Fruit fly (Drosophila melanogaster) whole organism, embryonic: Measurements from ENCODE around the gene orb.
A peak's percentile ranks its signal among the peaks of the same experiment; 100 is the strongest.

Experiments
- ATbp ChIP-seq: fragments of 200-800 bp; sonication (Bioruptor generic); optimal IDR thresholded peaks from 2 replicates; lab custom pipeline; 2017; ENCODE audit warnings: missing biosample characterization, mild to moderate bottlenecking, missing genetic modification characterization, missing genetic modification reagents
- Atf-2 ChIP-seq: fragments of 200-800 bp; sonication (Bioruptor generic); optimal IDR thresholded peaks from 2 replicates; lab custom pipeline; 2016; ENCODE audit warnings: missing biosample characterization, missing genetic modification characterization
- CG10274 ChIP-seq: fragments of 200-800 bp; sonication (Bioruptor generic); optimal IDR thresholded peaks from 3 replicates; lab custom pipeline; 2017; ENCODE audit warnings: missing biosample characterization, mild to moderate bottlenecking, missing genetic modification characterization
- CG10654 ChIP-seq: fragments of 200-800 bp; sonication (Bioruptor generic); optimal IDR thresholded peaks from 2 replicates; lab custom pipeline; 2016; ENCODE audit warnings: missing biosample characterization, missing genetic modification characterization
- CG10979 ChIP-seq: fragments of 200-800 bp; sonication (Bioruptor generic); optimal IDR thresholded peaks from 2 replicates; lab custom pipeline; 2018; ENCODE audit warnings: missing biosample characterization, mild to moderate bottlenecking, missing genetic modification characterization, moderate library complexity
- CG13424 ChIP-seq: fragments of 200-800 bp; sonication (Bioruptor generic); optimal IDR thresholded peaks from 2 replicates; lab custom pipeline; 2019; ENCODE audit warnings: missing biosample characterization, mild to moderate bottlenecking, missing genetic modification characterization, moderate library complexity
- CG14710 ChIP-seq: fragments of 200-800 bp; sonication (Bioruptor generic); optimal IDR thresholded peaks from 3 replicates; lab custom pipeline; 2019; ENCODE audit warnings: missing biosample characterization, mild to moderate bottlenecking, missing genetic modification characterization, moderate library complexity
- CG14965 ChIP-seq: fragments of 200-800 bp; sonication (Bioruptor generic); optimal IDR thresholded peaks from 2 replicates; lab custom pipeline; 2016; ENCODE audit warnings: missing biosample characterization, missing genetic modification characterization, borderline replicate concordance
- CG15479 ChIP-seq: fragments of 200-800 bp; sonication (Bioruptor generic); optimal IDR thresholded peaks from 3 replicates; lab custom pipeline; 2019; ENCODE audit warnings: missing biosample characterization, mild to moderate bottlenecking, missing genetic modification characterization, moderate library complexity
- CG15696 ChIP-seq: fragments of 200-800 bp; sonication (Bioruptor generic); optimal IDR thresholded peaks from 2 replicates; lab custom pipeline; 2019; ENCODE audit warnings: missing biosample characterization, mild to moderate bottlenecking, missing genetic modification characterization, moderate library complexity
- CG1603 ChIP-seq: fragments of 200-800 bp; sonication (Bioruptor generic); optimal IDR thresholded peaks from 2 replicates; lab custom pipeline; 2019; ENCODE audit warnings: missing biosample characterization, mild to moderate bottlenecking, missing genetic modification characterization, moderate library complexity
- CG17361 ChIP-seq: fragments of 200-800 bp; sonication (Bioruptor generic); IDR thresholded peaks from 3 replicates; pipeline ENCODE4 v1.3.6; 2022; ENCODE audit warnings: missing biosample characterization, missing genetic modification characterization
- CG17568 ChIP-seq: fragments of 200-800 bp; sonication (Bioruptor generic); optimal IDR thresholded peaks from 2 replicates; lab custom pipeline; 2018; ENCODE audit warnings: missing biosample characterization, mild to moderate bottlenecking, missing genetic modification characterization, moderate library complexity
- CG18262 ChIP-seq: fragments of 200-800 bp; optimal IDR thresholded peaks from 3 replicates; lab custom pipeline; 2019; ENCODE audit warnings: missing biosample characterization, mild to moderate bottlenecking, missing genetic modification characterization, moderate library complexity
- CG2199 ChIP-seq: fragments of 200-800 bp; sonication (Bioruptor generic); IDR thresholded peaks from 3 replicates; pipeline ENCODE4 v1.3.6; 2022; ENCODE audit warnings: missing biosample characterization, missing genetic modification characterization
- CG4360 ChIP-seq: fragments of 200-800 bp; sonication (Bioruptor generic); IDR thresholded peaks from 2 replicates; pipeline ENCODE4 v1.3.6; 2022; ENCODE audit warnings: missing biosample characterization, missing genetic modification characterization
- CG4424 ChIP-seq: fragments of 200-800 bp; sonication (Bioruptor generic); optimal IDR thresholded peaks from 3 replicates; lab custom pipeline; 2016; ENCODE audit warnings: missing biosample characterization, missing genetic modification characterization
- CG4707 ChIP-seq: fragments of 200-800 bp; sonication (Bioruptor generic); optimal IDR thresholded peaks from 2 replicates; lab custom pipeline; 2018; ENCODE audit warnings: missing biosample characterization, mild to moderate bottlenecking, missing genetic modification characterization, moderate library complexity
- CG6254 ChIP-seq: fragments of 200-800 bp; sonication (Bioruptor generic); optimal IDR thresholded peaks from 3 replicates; lab custom pipeline; 2017; ENCODE audit warnings: mild to moderate bottlenecking, missing biosample characterization, missing genetic modification reagents, missing genetic modification characterization
- Chrac-16 ChIP-seq: fragments of 200-800 bp; sonication (Bioruptor generic); optimal IDR thresholded peaks from 3 replicates; lab custom pipeline; 2016; ENCODE audit warnings: missing biosample characterization, missing genetic modification characterization
- E2f2 ChIP-seq: fragments of 200-800 bp; sonication (Bioruptor generic); IDR thresholded peaks from 2 replicates; pipeline ENCODE4 v1.3.6; 2022; ENCODE audit warnings: missing biosample characterization, missing genetic modification characterization
- Elba2 ChIP-seq: fragments of 200-800 bp; sonication (Bioruptor generic); optimal IDR thresholded peaks from 3 replicates; lab custom pipeline; 2016; ENCODE audit warnings: missing biosample characterization, missing genetic modification characterization
- Hand ChIP-seq: fragments of 200-800 bp; sonication (Bioruptor generic); optimal IDR thresholded peaks from 2 replicates; lab custom pipeline; 2017; ENCODE audit warnings: mild to moderate bottlenecking, missing biosample characterization, missing genetic modification reagents, missing genetic modification characterization
- Hsf ChIP-seq: fragments of 200-800 bp; sonication (Bioruptor generic); optimal IDR thresholded peaks from 3 replicates; lab custom pipeline; 2016; ENCODE audit warnings: missing biosample characterization, missing genetic modification characterization
- Nf-YC ChIP-seq: fragments of 200-800 bp; optimal IDR thresholded peaks from 3 replicates; lab custom pipeline; 2019; ENCODE audit warnings: missing biosample characterization, mild to moderate bottlenecking, missing genetic modification characterization, moderate library complexity
- Oaz ChIP-seq: fragments of 200-800 bp; sonication (Bioruptor generic); IDR thresholded peaks from 2 replicates; pipeline ENCODE4 v1.3.6; 2022; ENCODE audit warnings: missing biosample characterization, missing genetic modification characterization
- Sox100B ChIP-seq: fragments of 200-800 bp; sonication (Bioruptor generic); optimal IDR thresholded peaks from 3 replicates; lab custom pipeline; 2018; ENCODE audit warnings: missing biosample characterization, mild to moderate bottlenecking, missing genetic modification characterization
- Ssrp ChIP-seq: fragments of 200-800 bp; sonication (Bioruptor generic); optimal IDR thresholded peaks from 2 replicates; lab custom pipeline; 2018; ENCODE audit warnings: missing biosample characterization, mild to moderate bottlenecking, missing genetic modification characterization, moderate library complexity
- ap ChIP-seq: fragments of 200-800 bp; sonication (Bioruptor generic); IDR thresholded peaks from 2 replicates; pipeline ENCODE4 v1.3.6; 2022; ENCODE audit warnings: missing biosample characterization, missing genetic modification characterization
- ara ChIP-seq: fragments of 200-800 bp; sonication (Bioruptor generic); IDR thresholded peaks from 2 replicates; pipeline ENCODE4 v1.3.6; 2022; ENCODE audit warnings: missing biosample characterization, missing genetic modification characterization
- bigmax ChIP-seq: fragments of 200-800 bp; sonication (Bioruptor generic); optimal IDR thresholded peaks from 2 replicates; lab custom pipeline; 2018; ENCODE audit warnings: missing biosample characterization, mild to moderate bottlenecking, missing genetic modification characterization
- cad ChIP-seq: fragments of >200 bp; optimal IDR thresholded peaks from 2 replicates; lab custom pipeline; 2017; ENCODE audit warnings: missing biosample characterization, missing genetic modification characterization
- caup ChIP-seq: fragments of 200-800 bp; sonication (Bioruptor generic); optimal IDR thresholded peaks from 3 replicates; lab custom pipeline; 2017; ENCODE audit warnings: missing biosample characterization, mild to moderate bottlenecking, missing genetic modification characterization, moderate library complexity; ENCODE audit not compliant: severe bottlenecking
- cg ChIP-seq: fragments of 200-800 bp; sonication (Bioruptor generic); optimal IDR thresholded peaks from 3 replicates; lab custom pipeline; 2019; ENCODE audit warnings: missing biosample characterization, mild to moderate bottlenecking, missing genetic modification characterization, moderate library complexity
- chn ChIP-seq: fragments of 200-800 bp; sonication (Bioruptor generic); optimal IDR thresholded peaks from 2 replicates; lab custom pipeline; 2016; ENCODE audit warnings: missing biosample characterization, missing genetic modification characterization
- ci ChIP-seq: fragments of 200-800 bp; sonication (Bioruptor generic); IDR thresholded peaks from 3 replicates; pipeline ENCODE4 v1.3.6; 2022; ENCODE audit warnings: missing biosample characterization, missing genetic modification characterization
- grau ChIP-seq: fragments of 200-800 bp; optimal IDR thresholded peaks from 3 replicates; lab custom pipeline; 2019; ENCODE audit warnings: missing biosample characterization, mild to moderate bottlenecking, missing genetic modification characterization, moderate library complexity
- jumu ChIP-seq: fragments of 200-800 bp; sonication (Bioruptor generic); optimal IDR thresholded peaks from 3 replicates; lab custom pipeline; 2016; ENCODE audit warnings: missing biosample characterization, missing genetic modification characterization
- lilli ChIP-seq: fragments of 200-800 bp; sonication (Bioruptor generic); optimal IDR thresholded peaks from 3 replicates; lab custom pipeline; 2016; ENCODE audit warnings: missing biosample characterization, missing genetic modification characterization
- nerfin-1 ChIP-seq: fragments of 200-800 bp; sonication (Bioruptor generic); optimal IDR thresholded peaks from 3 replicates; lab custom pipeline; 2019; ENCODE audit warnings: missing biosample characterization, mild to moderate bottlenecking, missing genetic modification characterization, moderate library complexity
- odd ChIP-seq: fragments of 200-800 bp; sonication (Bioruptor generic); optimal IDR thresholded peaks from 2 replicates; lab custom pipeline; 2017; ENCODE audit warnings: missing biosample characterization, mild to moderate bottlenecking, missing genetic modification characterization
- org-1 ChIP-seq: fragments of 200-800 bp; sonication (Bioruptor generic); optimal IDR thresholded peaks from 2 replicates; lab custom pipeline; 2017; ENCODE audit warnings: missing biosample characterization, missing genetic modification characterization
- pum ChIP-seq: fragments of 200-800 bp; sonication (Bioruptor generic); optimal IDR thresholded peaks from 2 replicates; lab custom pipeline; 2016; ENCODE audit warnings: missing biosample characterization, missing genetic modification characterization
- sc ChIP-seq, 3 experiments: fragments of >200 bp in 2 of 3; fragments of 200-800 bp in 1 of 3; sonication (Bioruptor generic) in 1 of 3; optimal IDR thresholded peaks; 2 replicates in 2 of 3; 3 replicates in 1 of 3; lab custom pipeline; 2017; ENCODE audit warnings: mild to moderate bottlenecking in 1 of 3, missing biosample characterization in 1 of 3, missing genetic modification characterization in 1 of 3, missing genetic modification reagents in 1 of 3
- sug ChIP-seq: fragments of 200-800 bp; optimal IDR thresholded peaks from 2 replicates; lab custom pipeline; 2019; ENCODE audit warnings: missing biosample characterization, mild to moderate bottlenecking, missing genetic modification characterization, moderate library complexity
- twi ChIP-seq: fragments of 200-800 bp; optimal IDR thresholded peaks from 2 replicates; lab custom pipeline; 2019; ENCODE audit warnings: missing biosample characterization, mild to moderate bottlenecking, missing genetic modification characterization, moderate library complexity

The orb gene

dm6 chr3R:23300091-23300918 is 19.6 kb upstream of the orb start (continued):
- TF ChIP-seq CG17568 (GFP tag; lab: Kevin White, UChicago) (peak; percentile 20), Atf-2 (GFP tag; lab: Kevin White, UChicago) (peak; percentile 10), Chrac-16 (GFP tag; lab: Kevin White, UChicago) (peak; percentile 68), ara (GFP tag; lab: Robert Waterston, UW) (0 out of 2 replicates have a peak, but pooled peaks have one; percentile 23), Sox100B (GFP tag; lab: Kevin White, UChicago) (no peak), CG15696 (tag; lab: Kevin White, UChicago) (peak; percentile 48), Nf-YC (no peak), Hand (GFP tag; lab: Kevin White, UChicago) (no peak), CG17361 (GFP tag; lab: Robert Waterston, UW) (peak; percentile 36; the same call in 1 of the 3 replicates), CG2199 (GFP tag; lab: Robert Waterston, UW) (0 out of 3 replicates have a peak, but pooled peaks have one; percentile 13), CG10274 (GFP tag; lab: Kevin White, UChicago) (no peak), E2f2 (no peak), ci (GFP tag; lab: Robert Waterston, UW) (0 out of 3 replicates have a peak, but pooled peaks have one; percentile 45), Oaz (no peak), CG18262 (peak; percentile 60), CG13424 (tag; lab: Kevin White, UChicago) (peak; percentile 16), sc (optimal IDR thresholded peaks at IDR 0.05; lab: Kevin White, UChicago) (no peak), sc (GFP tag; optimal IDR thresholded peaks at IDR 0.05; lab: Kevin White, UChicago) (peak; percentile 34), nerfin-1 (tag; lab: Kevin White, UChicago) (no peak), chn (GFP tag; lab: Kevin White, UChicago) (peak; percentile 57), CG4424 (GFP tag; lab: Kevin White, UChicago) (peak; percentile 48), CG10654 (no peak), CG15479 (peak; percentile 92), ATbp (GFP tag; lab: Kevin White, UChicago) (peak; percentile 20), CG4707 (GFP tag; lab: Kevin White, UChicago) (peak; percentile 2), jumu (GFP tag; lab: Kevin White, UChicago) (peak; percentile 3), cad (GFP tag; lab: Kevin White, UChicago) (peak; percentile 30), Elba2 (GFP tag; lab: Kevin White, UChicago) (peak; percentile 58), twi (tag; lab: Kevin White, UChicago) (peak; percentile 95), org-1 (peak; percentile 30), CG6254 (peak; percentile 2), pum (GFP tag; lab: Kevin White, UChicago) (peak; percentile 5), Hsf (GFP tag; lab: Kevin White, UChicago) (peak; percentile 53), caup (GFP tag; lab: Kevin White, UChicago) (no peak), bigmax (no peak), ap (GFP tag; lab: Robert Waterston, UW) (0 out of 2 replicates have a peak, but pooled peaks have one; percentile 17), sug (no peak), CG14965 (GFP tag; lab: Kevin White, UChicago) (no peak), grau (peak; percentile 47), CG4360 (peak; percentile 94), CG14710 (tag; lab: Kevin White, UChicago) (peak; percentile 11), CG1603 (tag; lab: Kevin White, UChicago) (peak; percentile 64), CG10979 (tag; lab: Kevin White, UChicago) (peak; percentile 74), odd (GFP tag; lab: Kevin White, UChicago) (peak; percentile 6), Ssrp (tag; lab: Kevin White, UChicago) (peak; percentile 48), lilli (GFP tag; lab: Kevin White, UChicago) (peak; percentile 45), cg (GFP tag; lab: Kevin White, UChicago) (peak; percentile 56)
